Worm (Caenorhabditis elegans): Measurements from ENCODE around the gene Y56A3A.16.

The Y56A3A.16 gene

ce11 chrIII:11915666-11916065 lies 1.5 kb upstream of the Y56A3A.16 start, which contains the start of the genes ndab-1 and npp-16 (continued):
- peak; percentile 75 for TF ChIP-seq unc-130 (tag; optimal IDR thresholded peaks at IDR 0.05)
- peak; percentile 33 for TF ChIP-seq nhr-84 (tag; optimal IDR thresholded peaks at IDR 0.05)
- peak in 2 of 3 experiments; percentile 17 to 38 for TF ChIP-seq ceh-82 (tag; optimal IDR thresholded peaks at IDR 0.05)
- TF ChIP-seq nhr-77 (tag; optimal IDR thresholded peaks at IDR 0.05), result no peak
- TF ChIP-seq snpc-4 (tag; optimal IDR thresholded peaks at IDR 0.05), result peak; percentile 36
- TF ChIP-seq ceh-88 (GFP tag; IDR thresholded peaks at IDR 0.05), result no peak
- no peak for TF ChIP-seq pqm-1 (tag; optimal IDR thresholded peaks at IDR 0.05)
- TF ChIP-seq ceh-90 (tag; optimal IDR thresholded peaks at IDR 0.05), result no peak
- TF ChIP-seq elt-2 (tag; optimal IDR thresholded peaks at IDR 0.05), result no peak
- no peak for TF ChIP-seq lin-39 (tag; optimal IDR thresholded peaks at IDR 0.05)
- TF ChIP-seq dpl-1 (GFP tag; optimal IDR thresholded peaks at IDR 0.05), result peak; percentile 31 to 63 (median 52)
- no peak for TF ChIP-seq elt-3 (tag; optimal IDR thresholded peaks at IDR 0.05)
- TF ChIP-seq swsn-7 (tag; optimal IDR thresholded peaks at IDR 0.05), result peak; percentile 37
- TF ChIP-seq isw-1 (GFP tag; IDR thresholded peaks at IDR 0.05), result 0 out of 2 replicates have a peak, but pooled peaks have one; percentile 13
- no peak for TF ChIP-seq pag-3 (tag; optimal IDR thresholded peaks at IDR 0.05; ENCODE audit: borderline replicate concordance, insufficient read depth)
- TF ChIP-seq zip-4 (GFP tag; optimal IDR thresholded peaks at IDR 0.05), result no peak
- TF ChIP-seq Y116A8C.19 (tag; optimal IDR thresholded peaks at IDR 0.05; ENCODE audit: borderline replicate concordance), result no peak
- TF ChIP-seq F16B12.6 (tag; optimal IDR thresholded peaks at IDR 0.05), result peak; percentile 96
- peak; percentile 40 to 66 for TF ChIP-seq efl-1 (optimal IDR thresholded peaks at IDR 0.05)
- TF ChIP-seq efl-1 (GFP tag; optimal IDR thresholded peaks at IDR 0.05 in 1 of 2), result peak; percentile 62 to 96
- no peak for TF ChIP-seq pax-3 (tag; optimal IDR thresholded peaks at IDR 0.05)
- no peak for TF ChIP-seq nhr-12 (tag; optimal IDR thresholded peaks at IDR 0.05)
- peak; percentile 17 for TF ChIP-seq unc-86 (tag; optimal IDR thresholded peaks at IDR 0.05)
- TF ChIP-seq lin-35 (GFP tag; optimal IDR thresholded peaks at IDR 0.05), result peak; percentile 38 to 51
- TF ChIP-seq ces-1 (GFP tag; optimal IDR thresholded peaks at IDR 0.05), result no peak
- no peak for TF ChIP-seq ceh-63 (GFP tag; optimal IDR thresholded peaks at IDR 0.05)
- peak; percentile 28 for TF ChIP-seq xbp-1 (tag; optimal IDR thresholded peaks at IDR 0.05)
- TF ChIP-seq rnt-1 (tag; optimal IDR thresholded peaks at IDR 0.05), result peak; percentile 54
- TF ChIP-seq C34B4.2 (tag; optimal IDR thresholded peaks at IDR 0.05), result no peak
- TF ChIP-seq mab-9 (GFP tag; IDR thresholded peaks at IDR 0.05), result no peak
- no peak for TF ChIP-seq blmp-1 (tag; optimal IDR thresholded peaks at IDR 0.05)
- peak; percentile 51 for TF ChIP-seq nhr-47 (tag; optimal IDR thresholded peaks at IDR 0.05)
- no peak for TF ChIP-seq ama-1 (optimal IDR thresholded peaks at IDR 0.05)
- no peak for TF ChIP-seq fkh-8 (tag; optimal IDR thresholded peaks at IDR 0.05)
- no peak for TF ChIP-seq ztf-11 (tag; optimal IDR thresholded peaks at IDR 0.05)
- no peak for TF ChIP-seq fkh-4 (tag; optimal IDR thresholded peaks at IDR 0.05; ENCODE audit: borderline replicate concordance)
- TF ChIP-seq tbx-2 (tag; optimal IDR thresholded peaks at IDR 0.05), result peak; percentile 33
- TF ChIP-seq mdl-1 (tag; optimal IDR thresholded peaks at IDR 0.05), result peak in 1 of 2 experiments; percentile 1
- no peak for TF ChIP-seq hpl-2 (GFP tag; optimal IDR thresholded peaks at IDR 0.05)
- TF ChIP-seq sup-37 (GFP tag; optimal IDR thresholded peaks at IDR 0.05), result no peak
- no peak for TF ChIP-seq lin-13 (GFP tag; optimal IDR thresholded peaks at IDR 0.05)
- no peak for TF ChIP-seq ztf-4 (tag; optimal IDR thresholded peaks at IDR 0.05)
- no peak for TF ChIP-seq lir-3 (tag; optimal IDR thresholded peaks at IDR 0.05; ENCODE audit: poor library complexity)
- no peak for TF ChIP-seq nhr-76 (tag; optimal IDR thresholded peaks at IDR 0.05)
- TF ChIP-seq egl-13 (tag; optimal IDR thresholded peaks at IDR 0.05), result no peak
- peak; percentile 3 for TF ChIP-seq C04F5.9 (tag; optimal IDR thresholded peaks at IDR 0.05)
- no peak for TF ChIP-seq C16A3.4 (tag; optimal IDR thresholded peaks at IDR 0.05)
- no peak for TF ChIP-seq alr-1 (tag; optimal IDR thresholded peaks at IDR 0.05; ENCODE audit: borderline replicate concordance)
- no peak for TF ChIP-seq vab-15 (tag; optimal IDR thresholded peaks at IDR 0.05)
- no peak for TF ChIP-seq unc-30 (tag; optimal IDR thresholded peaks at IDR 0.05)
- no peak for TF ChIP-seq grh-1 (GFP tag; IDR thresholded peaks at IDR 0.05)
- no peak for TF ChIP-seq mef-2 (tag; optimal IDR thresholded peaks at IDR 0.05)
- no peak for TF ChIP-seq nhr-237 (tag; optimal IDR thresholded peaks at IDR 0.05)
- TF ChIP-seq aha-1 (tag; optimal IDR thresholded peaks at IDR 0.05), result no peak

All from whole organism, L1 larva.